Fruit fly (Drosophila melanogaster) whole organism, prepupa: Measurements from ENCODE around the gene pns.

Experiments
- CG3032 ChIP-seq: fragments of 200-800 bp; optimal IDR thresholded peaks from 2 replicates; lab custom pipeline; 2019; ENCODE audit warnings: missing biosample characterization, mild to moderate bottlenecking, missing genetic modification characterization, moderate library complexity
- CG32006 ChIP-seq: fragments of 200-800 bp; sonication (Bioruptor generic); optimal IDR thresholded peaks from 3 replicates; lab custom pipeline; 2017; ENCODE audit warnings: missing biosample characterization, mild to moderate bottlenecking, missing genetic modification characterization
- CG6854 ChIP-seq: fragments of 200-800 bp; sonication (Bioruptor generic); optimal IDR thresholded peaks from 2 replicates; lab custom pipeline; 2017; ENCODE audit warnings: missing biosample characterization, mild to moderate bottlenecking, missing genetic modification characterization
- CG9139 ChIP-seq: fragments of 200-800 bp; sonication (Bioruptor generic); optimal IDR thresholded peaks from 3 replicates; lab custom pipeline; 2017; ENCODE audit warnings: missing biosample characterization, mild to moderate bottlenecking, missing genetic modification characterization
- Hr38 ChIP-seq: sonication (Bioruptor generic); optimal IDR thresholded peaks from 2 replicates; lab custom pipeline; 2016; ENCODE audit warnings: missing biosample characterization, missing genetic modification characterization
- Met ChIP-seq: fragments of 200-800 bp; sonication (Bioruptor generic); optimal IDR thresholded peaks from 3 replicates; lab custom pipeline; 2016; ENCODE audit warnings: missing biosample characterization, missing genetic modification characterization
- Sox102F ChIP-seq: fragments of 200-800 bp; sonication (Bioruptor generic); optimal IDR thresholded peaks from 2 replicates; lab custom pipeline; 2016; ENCODE audit warnings: missing biosample characterization, mild to moderate bottlenecking, missing genetic modification characterization
- achi ChIP-seq: fragments of 200-800 bp; sonication (Bioruptor generic); optimal IDR thresholded peaks from 3 replicates; lab custom pipeline; 2016; ENCODE audit warnings: missing biosample characterization, missing genetic modification characterization
- dsx ChIP-seq: fragments of 200-800 bp; optimal IDR thresholded peaks from 3 replicates; lab custom pipeline; 2019; ENCODE audit warnings: missing biosample characterization, mild to moderate bottlenecking, missing genetic modification characterization, moderate library complexity; ENCODE audit not compliant: poor library complexity, severe bottlenecking
- fd85E ChIP-seq: fragments of 200-800 bp; sonication (Bioruptor generic); optimal IDR thresholded peaks from 3 replicates; lab custom pipeline; 2016; ENCODE audit warnings: missing biosample characterization, missing genetic modification characterization
- lz ChIP-seq: fragments of 200-800 bp; sonication (Bioruptor generic); optimal IDR thresholded peaks from 3 replicates; lab custom pipeline; 2016; ENCODE audit warnings: missing biosample characterization, missing genetic modification characterization
- svp ChIP-seq: fragments of 200-800 bp; sonication (Bioruptor generic); peaks from one replicate; lab custom pipeline; 2016; ENCODE audit warnings: missing biosample characterization, missing genetic modification characterization

DNA sequence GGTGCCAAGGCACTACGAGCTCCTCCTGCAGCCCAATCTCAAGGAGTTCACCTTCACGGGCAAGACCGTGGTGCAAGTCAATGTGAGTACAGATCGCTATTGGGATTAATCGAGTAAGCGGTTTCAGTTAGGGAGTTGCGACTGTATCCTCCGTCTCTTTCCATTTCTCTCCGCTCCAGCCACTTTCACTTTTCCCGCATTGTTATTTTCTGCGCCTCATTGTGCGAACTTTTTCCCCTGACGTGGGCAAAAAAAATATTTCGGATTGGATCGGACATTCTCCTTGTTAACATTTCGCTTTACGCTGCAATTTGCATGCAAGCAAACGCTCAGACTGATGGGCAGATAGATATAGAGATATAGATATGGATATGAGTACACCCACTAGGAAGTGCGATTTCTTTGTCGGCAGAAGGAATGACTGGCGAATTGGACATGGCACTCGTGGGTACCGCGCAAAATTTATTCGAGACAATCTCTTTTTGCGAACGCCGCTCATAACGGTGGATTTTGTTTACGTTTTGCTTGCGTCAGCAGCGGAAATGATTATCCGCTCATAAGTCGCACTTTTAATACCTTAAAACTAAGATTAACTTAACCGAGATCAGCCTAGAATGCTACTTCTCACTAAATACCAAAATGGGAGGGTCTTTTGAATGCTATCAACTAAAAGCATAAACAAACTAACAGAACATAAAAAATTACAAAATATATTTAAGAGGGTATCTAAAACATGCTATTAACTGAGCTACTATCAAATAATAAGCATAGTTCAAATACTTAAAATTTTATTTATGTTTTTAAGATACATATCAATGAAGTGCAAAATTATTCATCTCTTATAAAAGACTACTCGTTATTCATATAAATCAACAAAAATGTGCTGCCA, 18.0 kb upstream of the pns start:
- TF ChIP-seq Hr38 (GFP tag; lab: Kevin White, UChicago) (no peak), CG3032 (tag; lab: Kevin White, UChicago) (no peak), Met (GFP tag; lab: Kevin White, UChicago) (no peak), CG32006 (no peak), lz (no peak), svp (GFP tag; lab: Kevin White, UChicago) (peak; percentile 82), achi (GFP tag; lab: Kevin White, UChicago) (no peak), CG6854 (GFP tag; lab: Kevin White, UChicago) (no peak), fd85E (no peak), Sox102F (GFP tag; lab: Kevin White, UChicago) (no peak), CG9139 (GFP tag; lab: Kevin White, UChicago) (no peak), dsx (GFP tag; lab: Kevin White, UChicago) (no peak)
